Fruit fly (Drosophila melanogaster) whole organism, embryonic: Measurements from ENCODE around the gene ATPsynC.
A peak's percentile ranks its signal among the peaks of the same experiment; 100 is the strongest.

Source experiments
- Ada2b ChIP-seq: fragments of 200-800 bp; sonication (Bioruptor generic); IDR thresholded peaks from 2 replicates; pipeline ENCODE4 v1.3.6; 2022; ENCODE audit warnings: missing biosample characterization, missing genetic modification characterization
- CG10321 ChIP-seq: fragments of 200-800 bp; sonication (Bioruptor generic); IDR thresholded peaks from 2 replicates; pipeline ENCODE4 v1.3.6; 2022; ENCODE audit warnings: missing biosample characterization, missing genetic modification characterization
- CG10462 ChIP-seq: fragments of 200-800 bp; sonication (Bioruptor generic); optimal IDR thresholded peaks from 2 replicates; lab custom pipeline; 2016; ENCODE audit warnings: missing biosample characterization, missing genetic modification characterization
- CG12236 ChIP-seq: fragments of 200-800 bp; sonication (Bioruptor generic); optimal IDR thresholded peaks from 2 replicates; lab custom pipeline; 2016; ENCODE audit warnings: missing biosample characterization, missing genetic modification characterization
- CG12299 ChIP-seq: fragments of 200-800 bp; sonication (Bioruptor generic); optimal IDR thresholded peaks from 2 replicates; lab custom pipeline; 2018; ENCODE audit warnings: missing biosample characterization, mild to moderate bottlenecking, missing genetic modification characterization
- CG12942 ChIP-seq: fragments of 200-800 bp; sonication (Bioruptor generic); optimal IDR thresholded peaks from 3 replicates; lab custom pipeline; 2016; ENCODE audit warnings: missing biosample characterization, missing genetic modification characterization
- CG15696 ChIP-seq: fragments of 200-800 bp; sonication (Bioruptor generic); optimal IDR thresholded peaks from 2 replicates; lab custom pipeline; 2019; ENCODE audit warnings: missing biosample characterization, mild to moderate bottlenecking, missing genetic modification characterization, moderate library complexity
- CG2678 ChIP-seq: fragments of 200-800 bp; sonication (Bioruptor generic); optimal IDR thresholded peaks from 3 replicates; lab custom pipeline; 2019; ENCODE audit warnings: missing biosample characterization, mild to moderate bottlenecking, missing genetic modification characterization, moderate library complexity
- CG2712 ChIP-seq: fragments of 200-800 bp; optimal IDR thresholded peaks from 3 replicates; lab custom pipeline; 2019; ENCODE audit warnings: missing biosample characterization, mild to moderate bottlenecking, missing genetic modification characterization, moderate library complexity
- CG30431 ChIP-seq: fragments of 200-800 bp; sonication (Bioruptor generic); optimal IDR thresholded peaks from 2 replicates; lab custom pipeline; 2017; ENCODE audit warnings: missing biosample characterization, missing genetic modification characterization
- CG7745 ChIP-seq: fragments of 200-800 bp; sonication (Bioruptor generic); optimal IDR thresholded peaks from 2 replicates; lab custom pipeline; 2018; ENCODE audit warnings: missing biosample characterization, mild to moderate bottlenecking, missing genetic modification characterization, moderate library complexity
- CG8944 ChIP-seq: fragments of 200-800 bp; sonication (Bioruptor generic); optimal IDR thresholded peaks from 3 replicates; lab custom pipeline; 2016; ENCODE audit warnings: missing biosample characterization, missing genetic modification characterization
- CG9437 ChIP-seq: fragments of 200-800 bp; sonication (Bioruptor generic); optimal IDR thresholded peaks from 2 replicates; lab custom pipeline; 2018; ENCODE audit warnings: missing biosample characterization, mild to moderate bottlenecking, missing genetic modification characterization
- Deaf1 ChIP-seq: fragments of 200-800 bp; optimal IDR thresholded peaks from 3 replicates; lab custom pipeline; 2019; ENCODE audit warnings: missing biosample characterization, mild to moderate bottlenecking, missing genetic modification characterization, moderate library complexity
- Dip2 ChIP-seq: fragments of 200-800 bp; sonication (Bioruptor generic); IDR thresholded peaks from 2 replicates; pipeline ENCODE4 v1.3.6; 2022; ENCODE audit warnings: missing biosample characterization, missing genetic modification characterization
- Dref ChIP-seq: fragments of 200-800 bp; sonication (Bioruptor generic); IDR thresholded peaks from 2 replicates; pipeline ENCODE4 v1.3.6; 2022; ENCODE audit warnings: missing biosample characterization, missing genetic modification characterization
- Eip74EF ChIP-seq, 2 experiments: fragments of 200-800 bp in 1 of 2; fragments of >200 bp in 1 of 2; sonication (Bioruptor generic) in 1 of 2; optimal IDR thresholded peaks; 2 replicates each; lab custom pipeline; 2017 to 2019; ENCODE audit warnings: missing biosample characterization in 2 of 2, missing genetic modification characterization in 2 of 2, mild to moderate bottlenecking in 1 of 2, moderate library complexity in 1 of 2
- Fer2 ChIP-seq: fragments of 200-800 bp; sonication (Bioruptor generic); optimal IDR thresholded peaks from 2 replicates; lab custom pipeline; 2018; ENCODE audit warnings: missing biosample characterization, mild to moderate bottlenecking, missing genetic modification characterization, moderate library complexity
- H15 ChIP-seq: fragments of 200-800 bp; sonication (Bioruptor generic); IDR thresholded peaks from 3 replicates; pipeline ENCODE4 v1.3.6; 2022; ENCODE audit warnings: missing biosample characterization, missing genetic modification characterization
- Kr ChIP-seq: fragments of 200-800 bp; sonication (Bioruptor generic); optimal IDR thresholded peaks from 2 replicates; lab custom pipeline; 2017; ENCODE audit warnings: missing biosample characterization, mild to moderate bottlenecking, missing genetic modification characterization
- Nf-YC ChIP-seq: fragments of 200-800 bp; optimal IDR thresholded peaks from 3 replicates; lab custom pipeline; 2019; ENCODE audit warnings: missing biosample characterization, mild to moderate bottlenecking, missing genetic modification characterization, moderate library complexity
- Rfx ChIP-seq: fragments of 200-800 bp; sonication (Bioruptor generic); IDR thresholded peaks from 2 replicates; pipeline ENCODE4 v1.3.6; 2022; ENCODE audit warnings: missing biosample characterization, missing genetic modification characterization
- Sry-β ChIP-seq: fragments of 200-800 bp; sonication (Bioruptor generic); optimal IDR thresholded peaks from 2 replicates; lab custom pipeline; 2018; ENCODE audit warnings: missing biosample characterization, mild to moderate bottlenecking, missing genetic modification characterization, moderate library complexity
- Trl ChIP-seq, 3 experiments: fragments of >200 bp in 2 of 3; fragments of 200-800 bp in 1 of 3; sonication (Bioruptor generic) in 1 of 3; optimal IDR thresholded peaks; 2 replicates in 1 of 3; 3 replicates in 2 of 3; lab custom pipeline; 2016 to 2017; ENCODE audit warnings: missing biosample characterization in 1 of 3, missing genetic modification characterization in 1 of 3
- al ChIP-seq: fragments of 200-800 bp; sonication (Bioruptor generic); IDR thresholded peaks from 2 replicates; pipeline ENCODE4 v1.3.6; 2022; ENCODE audit warnings: missing biosample characterization, missing genetic modification characterization
- amos ChIP-seq: fragments of 200-800 bp; sonication (Bioruptor generic); IDR thresholded peaks from 2 replicates; pipeline ENCODE4 v1.3.6; 2022; ENCODE audit warnings: missing biosample characterization, missing genetic modification characterization; ENCODE audit not compliant: partially characterized antibody
- aop ChIP-seq: fragments of 200-800 bp; sonication (Bioruptor generic); IDR thresholded peaks from 2 replicates; pipeline ENCODE4 v1.3.6; 2022; ENCODE audit warnings: missing biosample characterization, missing genetic modification characterization
- ap ChIP-seq: fragments of 200-800 bp; sonication (Bioruptor generic); IDR thresholded peaks from 2 replicates; pipeline ENCODE4 v1.3.6; 2022; ENCODE audit warnings: missing biosample characterization, missing genetic modification characterization
- az2 ChIP-seq: fragments of 200-800 bp; sonication (Bioruptor generic); optimal IDR thresholded peaks from 3 replicates; lab custom pipeline; 2016; ENCODE audit warnings: missing biosample characterization, missing genetic modification characterization
- cad ChIP-seq: fragments of >200 bp; optimal IDR thresholded peaks from 2 replicates; lab custom pipeline; 2017; ENCODE audit warnings: missing biosample characterization, missing genetic modification characterization
- cato ChIP-seq: fragments of 200-800 bp; sonication (Bioruptor generic); optimal IDR thresholded peaks from 2 replicates; lab custom pipeline; 2016; ENCODE audit warnings: missing biosample characterization, missing genetic modification characterization, borderline replicate concordance
- caup ChIP-seq: fragments of 200-800 bp; sonication (Bioruptor generic); optimal IDR thresholded peaks from 3 replicates; lab custom pipeline; 2017; ENCODE audit warnings: missing biosample characterization, mild to moderate bottlenecking, missing genetic modification characterization, moderate library complexity; ENCODE audit not compliant: severe bottlenecking
- chinmo ChIP-seq: fragments of 200-800 bp; sonication (Bioruptor generic); IDR thresholded peaks from 4 replicates; pipeline ENCODE4 v1.3.6; 2022; ENCODE audit warnings: missing biosample characterization, missing genetic modification characterization; ENCODE audit not compliant: partially characterized antibody
- danr ChIP-seq: fragments of 200-800 bp; sonication (Bioruptor generic); IDR thresholded peaks from 2 replicates; pipeline ENCODE4 v1.3.6; 2022; ENCODE audit warnings: missing biosample characterization, missing genetic modification characterization
- en ChIP-seq: fragments of 200-800 bp; sonication (Bioruptor generic); optimal IDR thresholded peaks from 2 replicates; lab custom pipeline; 2016; ENCODE audit warnings: missing biosample characterization, missing genetic modification characterization
- exex ChIP-seq: fragments of 200-800 bp; sonication (Bioruptor generic); optimal IDR thresholded peaks from 4 replicates; lab custom pipeline; 2018; ENCODE audit warnings: missing biosample characterization, mild to moderate bottlenecking, missing genetic modification characterization, moderate library complexity
- fd64A ChIP-seq: fragments of 200-800 bp; sonication (Bioruptor generic); optimal IDR thresholded peaks from 3 replicates; lab custom pipeline; 2018; ENCODE audit warnings: missing biosample characterization, mild to moderate bottlenecking, missing genetic modification characterization
- ftz-f1 ChIP-seq: fragments of 200-800 bp; sonication (Bioruptor generic); optimal IDR thresholded peaks from 2 replicates; lab custom pipeline; 2016; ENCODE audit warnings: missing biosample characterization, missing genetic modification characterization
- ham ChIP-seq: fragments of 200-800 bp; sonication (Bioruptor generic); IDR thresholded peaks from 2 replicates; pipeline ENCODE4 v1.3.6; 2022; ENCODE audit warnings: missing biosample characterization, missing genetic modification characterization
- jigr1 ChIP-seq: fragments of 200-800 bp; sonication (Bioruptor generic); IDR thresholded peaks from 3 replicates; pipeline ENCODE4 v1.3.6; 2022; ENCODE audit warnings: missing biosample characterization, missing genetic modification characterization
- jumu ChIP-seq: fragments of 200-800 bp; sonication (Bioruptor generic); optimal IDR thresholded peaks from 3 replicates; lab custom pipeline; 2016; ENCODE audit warnings: missing biosample characterization, missing genetic modification characterization
- kni ChIP-seq: fragments of 200-800 bp; sonication (Bioruptor generic); optimal IDR thresholded peaks from 3 replicates; lab custom pipeline; 2017; ENCODE audit warnings: mild to moderate bottlenecking, missing biosample characterization, missing genetic modification reagents, missing genetic modification characterization
- nerfin-1 ChIP-seq: fragments of 200-800 bp; sonication (Bioruptor generic); optimal IDR thresholded peaks from 3 replicates; lab custom pipeline; 2019; ENCODE audit warnings: missing biosample characterization, mild to moderate bottlenecking, missing genetic modification characterization, moderate library complexity
- otp ChIP-seq: fragments of 200-800 bp; sonication (Bioruptor generic); IDR thresholded peaks from 3 replicates; pipeline ENCODE4, ENCODE4 v1.3.6; 2022; ENCODE audit warnings: missing biosample characterization, missing genetic modification characterization
- pita ChIP-seq: fragments of 200-800 bp; sonication (Bioruptor generic); optimal IDR thresholded peaks from 2 replicates; lab custom pipeline; 2017; ENCODE audit warnings: missing biosample characterization, mild to moderate bottlenecking, missing genetic modification characterization
- ro ChIP-seq: fragments of 200-800 bp; sonication (Bioruptor generic); IDR thresholded peaks from 2 replicates; pipeline ENCODE4 v1.3.6; 2022; ENCODE audit warnings: missing biosample characterization, missing genetic modification characterization
- run ChIP-seq: fragments of 200-800 bp; sonication (Bioruptor generic); optimal IDR thresholded peaks from 3 replicates; lab custom pipeline; 2018; ENCODE audit warnings: missing biosample characterization, mild to moderate bottlenecking, missing genetic modification characterization
- slbo ChIP-seq: fragments of 200-800 bp; sonication (Bioruptor generic); IDR thresholded peaks from 2 replicates; pipeline ENCODE4 v1.3.6; 2022; ENCODE audit warnings: missing biosample characterization, missing genetic modification characterization
- slp2 ChIP-seq: fragments of 200-800 bp; sonication (Bioruptor generic); optimal IDR thresholded peaks from 2 replicates; lab custom pipeline; 2016; ENCODE audit warnings: missing biosample characterization, missing genetic modification characterization

The ATPsynC gene

dm6 chr3R:31222125-31222889, 2.9 kb upstream of the ATPsynC start (continued):
- TF ChIP-seq Trl (optimal IDR thresholded peaks at IDR 0.05; lab: Kevin White, UChicago): peak in 1 of 2 experiments; percentile 43
- peak; percentile 86 for TF ChIP-seq Trl (GFP tag; optimal IDR thresholded peaks at IDR 0.05; lab: Kevin White, UChicago)
- no peak for TF ChIP-seq pita
- TF ChIP-seq amos: no peak
- peak; percentile 73 for TF ChIP-seq CG9437 (GFP tag; lab: Kevin White, UChicago)
- TF ChIP-seq ap (GFP tag; lab: Robert Waterston, UW): no peak
- no peak for TF ChIP-seq otp (GFP tag; lab: Robert Waterston, UW)
- no peak for TF ChIP-seq jigr1 (GFP tag; lab: Robert Waterston, UW)
- TF ChIP-seq Dip2 (GFP tag; lab: Robert Waterston, UW): no peak
- TF ChIP-seq slbo (GFP tag; lab: Robert Waterston, UW): no peak
- TF ChIP-seq CG8944 (GFP tag; lab: Kevin White, UChicago): peak; percentile 68
- peak; percentile 16 for TF ChIP-seq Sry-β (GFP tag; lab: Kevin White, UChicago)
- peak; percentile 47 for TF ChIP-seq Deaf1 (tag; lab: Kevin White, UChicago)
- no peak for TF ChIP-seq cad (GFP tag; lab: Kevin White, UChicago)
- TF ChIP-seq CG12236 (GFP tag; lab: Kevin White, UChicago): peak; percentile 55
- peak; percentile 67 for TF ChIP-seq nerfin-1 (tag; lab: Kevin White, UChicago)
- TF ChIP-seq CG10462 (GFP tag; lab: Kevin White, UChicago): peak; percentile 58
- no peak for TF ChIP-seq H15 (GFP tag; lab: Robert Waterston, UW)
- TF ChIP-seq en (GFP tag; lab: Kevin White, UChicago): peak; percentile 81
- TF ChIP-seq ftz-f1 (GFP tag; lab: Kevin White, UChicago): no peak
- peak; percentile 53 for TF ChIP-seq cato (GFP tag; lab: Kevin White, UChicago)
- peak; percentile 77 for TF ChIP-seq CG12942 (GFP tag; lab: Kevin White, UChicago)
- TF ChIP-seq CG12299 (tag; lab: Kevin White, UChicago): peak; percentile 75
- TF ChIP-seq kni (GFP tag; lab: Kevin White, UChicago): peak; percentile 52
- peak; percentile 48 for TF ChIP-seq run
- peak; percentile 53 for TF ChIP-seq fd64A (GFP tag; lab: Kevin White, UChicago)
- TF ChIP-seq Dref: no peak
- TF ChIP-seq aop: no peak
- TF ChIP-seq CG10321 (GFP tag; lab: Robert Waterston, UW): no peak
- no peak for TF ChIP-seq al
- no peak for TF ChIP-seq chinmo
- TF ChIP-seq Eip74EF (GFP tag; optimal IDR thresholded peaks at IDR 0.05; lab: Kevin White, UChicago): peak in 1 of 2 experiments; percentile 66
- TF ChIP-seq jumu (GFP tag; lab: Kevin White, UChicago): peak; percentile 78
- TF ChIP-seq Rfx (GFP tag; lab: Robert Waterston, UW): no peak
- no peak for TF ChIP-seq Ada2b (GFP tag; lab: Robert Waterston, UW)
- peak; percentile 67 for TF ChIP-seq exex (tag; lab: Kevin White, UChicago)
- no peak for TF ChIP-seq Kr (GFP tag; lab: Kevin White, UChicago)
- TF ChIP-seq danr: no peak
- no peak for TF ChIP-seq ro (GFP tag; lab: Robert Waterston, UW)
- no peak for TF ChIP-seq CG7745 (tag; lab: Kevin White, UChicago)
- TF ChIP-seq CG2678: peak; percentile 91
- TF ChIP-seq Fer2 (tag; lab: Kevin White, UChicago): peak; percentile 65
- TF ChIP-seq ham: no peak
- TF ChIP-seq az2 (GFP tag; lab: Kevin White, UChicago): peak; percentile 81
- TF ChIP-seq CG2712: peak; percentile 89
- TF ChIP-seq slp2: peak; percentile 86
- TF ChIP-seq caup: peak; percentile 89
- peak; percentile 69 for TF ChIP-seq CG30431 (GFP tag; lab: Kevin White, UChicago)
- TF ChIP-seq CG15696: peak; percentile 81
- TF ChIP-seq Nf-YC (tag; lab: Kevin White, UChicago): peak; percentile 72
